Worm (Caenorhabditis elegans) whole organism, L3 larva: Measurements from ENCODE around the gene tre-5.

ENCODE experiments used
- R02D3.7 ChIP-seq: fragments of 150-350 bp; optimal IDR thresholded peaks from 2 replicates; lab custom pipeline; 2014; ENCODE audit warnings: missing biosample characterization, missing genetic modification characterization
- ZK546.5 ChIP-seq: sonication (generic microtip); optimal IDR thresholded peaks from 2 replicates; lab custom pipeline; 2017; ENCODE audit warnings: missing biosample characterization, missing genetic modification characterization
- aly-2 ChIP-seq: fragments of 150-350 bp; optimal IDR thresholded peaks from 2 replicates; lab custom pipeline; 2014; ENCODE audit warnings: missing biosample characterization, missing genetic modification characterization
- ama-1 ChIP-seq: fragments of 150-350 bp; optimal IDR thresholded peaks from 2 replicates; lab custom pipeline; 2018
- ceh-16 ChIP-seq: sonication (generic microtip); optimal IDR thresholded peaks from 2 replicates; lab custom pipeline; 2017; ENCODE audit warnings: missing biosample characterization, missing genetic modification characterization
- ceh-82 ChIP-seq: fragments of 150-350 bp; optimal IDR thresholded peaks from 2 replicates; lab custom pipeline; 2014; ENCODE audit warnings: missing biosample characterization, missing genetic modification characterization
- daf-12 ChIP-seq: fragments of 150-350 bp; optimal IDR thresholded peaks from 2 replicates; lab custom pipeline; 2014; ENCODE audit warnings: missing biosample characterization, missing genetic modification reagents, missing genetic modification characterization
- egl-27 ChIP-seq: sonication (generic microtip); optimal IDR thresholded peaks from 4 replicates; lab custom pipeline; 2017; ENCODE audit warnings: missing biosample characterization, missing genetic modification reagents, missing genetic modification characterization
- egl-5 ChIP-seq: fragments of 150-350 bp; optimal IDR thresholded peaks from 2 replicates; lab custom pipeline; 2017; ENCODE audit warnings: missing biosample characterization, missing genetic modification reagents, missing genetic modification characterization, inconsistent platforms
- elt-2 ChIP-seq: sonication (generic microtip); optimal IDR thresholded peaks from 2 replicates; lab custom pipeline; 2016; ENCODE audit warnings: missing genetic modification reagents, mild to moderate bottlenecking, missing genetic modification characterization, missing compliant biosample characterization
- elt-3 ChIP-seq, 3 experiments: fragments of 150-350 bp in 1 of 3; sonication (generic microtip) in 2 of 3; optimal IDR thresholded peaks; 2 replicates in 2 of 3; 4 replicates in 1 of 3; lab custom pipeline; 2014 to 2017; ENCODE audit warnings: missing biosample characterization in 3 of 3, missing genetic modification characterization in 3 of 3
- fos-1 ChIP-seq: fragments of 150-350 bp; optimal IDR thresholded peaks from 2 replicates; lab custom pipeline; 2014; ENCODE audit warnings: missing biosample characterization, missing genetic modification characterization
- hmg-11 ChIP-seq: sonication (generic microtip); optimal IDR thresholded peaks from 2 replicates; lab custom pipeline; 2016; ENCODE audit warnings: missing genetic modification characterization, missing compliant biosample characterization
- jun-1 ChIP-seq: fragments of 150-350 bp; optimal IDR thresholded peaks from 2 replicates; lab custom pipeline; 2014; ENCODE audit warnings: missing biosample characterization, missing genetic modification reagents, missing genetic modification characterization
- lin-15B ChIP-seq: fragments of 150-350 bp; optimal IDR thresholded peaks from 2 replicates; lab custom pipeline; 2014; ENCODE audit warnings: missing biosample characterization, missing genetic modification characterization
- lin-39 ChIP-seq: fragments of 150-350 bp; optimal IDR thresholded peaks from 2 replicates; lab custom pipeline; 2018; ENCODE audit warnings: missing biosample characterization, missing genetic modification reagents, missing genetic modification characterization
- lsy-12 ChIP-seq: sonication (generic microtip); optimal IDR thresholded peaks from 2 replicates; lab custom pipeline; 2016; ENCODE audit warnings: mild to moderate bottlenecking, missing genetic modification characterization, missing compliant biosample characterization
- mdl-1 ChIP-seq: fragments of 150-350 bp; optimal IDR thresholded peaks from 2 replicates; lab custom pipeline; 2014; ENCODE audit warnings: missing biosample characterization, missing genetic modification characterization
- mml-1 ChIP-seq: fragments of 150-350 bp; sonication (generic microtip); optimal IDR thresholded peaks from 3 replicates; lab custom pipeline; 2014; ENCODE audit warnings: missing biosample characterization, missing genetic modification characterization
- nfya-1 ChIP-seq: sonication (generic microtip); optimal IDR thresholded peaks from 2 replicates; lab custom pipeline; 2017; ENCODE audit warnings: missing genetic modification characterization, mild to moderate bottlenecking, missing compliant biosample characterization, antibody characterized with exemption, moderate library complexity; ENCODE audit not compliant: insufficient read depth
- nhr-11 ChIP-seq: fragments of 150-350 bp; optimal IDR thresholded peaks from 2 replicates; lab custom pipeline; 2014; ENCODE audit warnings: missing biosample characterization, missing genetic modification characterization
- nhr-12 ChIP-seq: fragments of 150-350 bp; optimal IDR thresholded peaks from 2 replicates; lab custom pipeline; 2014; ENCODE audit warnings: missing biosample characterization, missing genetic modification characterization
- nhr-23 ChIP-seq: fragments of 150-350 bp; optimal IDR thresholded peaks from 2 replicates; lab custom pipeline; 2014; ENCODE audit warnings: missing biosample characterization, missing genetic modification reagents, missing genetic modification characterization
- nhr-237 ChIP-seq: fragments of 150-350 bp; optimal IDR thresholded peaks from 2 replicates; lab custom pipeline; 2014; ENCODE audit warnings: missing biosample characterization, missing genetic modification characterization
- nhr-28 ChIP-seq: fragments of 150-350 bp; optimal IDR thresholded peaks from 2 replicates; lab custom pipeline; 2014; ENCODE audit warnings: missing biosample characterization, missing genetic modification characterization
- nhr-43 ChIP-seq: sonication (generic microtip); optimal IDR thresholded peaks from 2 replicates; lab custom pipeline; 2016; ENCODE audit warnings: mild to moderate bottlenecking, missing genetic modification characterization, missing compliant biosample characterization; ENCODE audit not compliant: poor library complexity, severe bottlenecking
- nhr-76 ChIP-seq: fragments of 150-350 bp; sonication (generic microtip); optimal IDR thresholded peaks from 5 replicates; lab custom pipeline; 2014; ENCODE audit warnings: missing biosample characterization, missing genetic modification characterization
- nhr-77 ChIP-seq: fragments of 150-350 bp; optimal IDR thresholded peaks from 2 replicates; lab custom pipeline; 2014; ENCODE audit warnings: missing biosample characterization, missing genetic modification characterization
- pha-4 ChIP-seq: fragments of 150-350 bp; optimal IDR thresholded peaks from 2 replicates; lab custom pipeline; 2014; ENCODE audit warnings: missing biosample characterization, missing genetic modification reagents, missing genetic modification characterization
- pqm-1 ChIP-seq: fragments of 150-350 bp; optimal IDR thresholded peaks from 2 replicates; lab custom pipeline; 2017; ENCODE audit warnings: missing biosample characterization, missing genetic modification characterization, inconsistent platforms
- skn-1 ChIP-seq: fragments of 150-350 bp; optimal IDR thresholded peaks from 2 replicates; lab custom pipeline; 2014; ENCODE audit warnings: missing biosample characterization, missing genetic modification characterization
- snpc-4 ChIP-seq: fragments of 150-350 bp; optimal IDR thresholded peaks from 2 replicates; lab custom pipeline; 2014; ENCODE audit warnings: missing biosample characterization, missing genetic modification characterization
- tbx-2 ChIP-seq: sonication (generic microtip); optimal IDR thresholded peaks from 2 replicates; lab custom pipeline; 2016; ENCODE audit warnings: mild to moderate bottlenecking, missing genetic modification characterization, missing compliant biosample characterization
- unc-62 ChIP-seq: fragments of 150-350 bp; sonication (generic microtip); optimal IDR thresholded peaks from 4 replicates; lab custom pipeline; 2014; ENCODE audit warnings: missing biosample characterization, missing genetic modification reagents, missing genetic modification characterization
- ztf-11 ChIP-seq: fragments of 150-350 bp; optimal IDR thresholded peaks from 2 replicates; lab custom pipeline; 2014; ENCODE audit warnings: missing biosample characterization, missing genetic modification characterization
- ztf-4 ChIP-seq: fragments of 150-350 bp; optimal IDR thresholded peaks from 2 replicates; lab custom pipeline; 2014; ENCODE audit warnings: missing biosample characterization, missing genetic modification characterization

The tre-5 gene

DNA sequence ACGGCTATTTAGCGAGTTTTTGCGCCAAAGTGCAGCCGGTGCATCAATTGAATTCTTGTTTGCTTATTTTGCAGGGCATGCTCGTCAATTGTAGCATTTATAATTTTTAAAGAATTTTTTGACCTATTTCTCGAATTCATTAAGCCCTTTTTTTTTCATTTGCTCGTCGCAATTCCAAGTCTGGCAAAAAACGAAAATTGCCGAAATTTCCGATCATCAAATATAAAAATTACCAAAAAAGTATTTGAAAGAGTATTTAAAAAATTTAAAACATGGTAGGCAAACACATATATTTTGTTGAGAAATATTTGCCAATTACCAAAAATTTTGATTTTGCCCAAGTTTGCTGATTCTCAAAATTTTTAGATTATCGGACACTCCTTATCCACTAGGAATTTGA is 29.0 kb upstream of the tre-5 start, which contains the start of gene C50D2.6:
Gene C50D2.6 (plus strand): TSS at position 301 of the 400 bp plus-strand sequence.
- TF ChIP-seq elt-3 (tag; optimal IDR thresholded peaks at IDR 0.05; lab: Kevin White, UChicago) (no peak), mml-1 (tag; lab: Kevin White, UChicago) (no peak), tbx-2 (tag; lab: Kevin White, UChicago) (no peak), nhr-28 (no peak), unc-62 (GFP tag; lab: Kevin White, UChicago) (no peak), hmg-11 (tag; lab: Kevin White, UChicago) (no peak), ceh-16 (tag; lab: Kevin White, UChicago) (no peak), ama-1 (no peak), lin-39 (tag; lab: Kevin White, UChicago) (no peak), nhr-11 (tag; lab: Kevin White, UChicago) (no peak), nhr-77 (tag; lab: Kevin White, UChicago) (no peak), ztf-4 (tag; lab: Kevin White, UChicago) (no peak)

DNA sequence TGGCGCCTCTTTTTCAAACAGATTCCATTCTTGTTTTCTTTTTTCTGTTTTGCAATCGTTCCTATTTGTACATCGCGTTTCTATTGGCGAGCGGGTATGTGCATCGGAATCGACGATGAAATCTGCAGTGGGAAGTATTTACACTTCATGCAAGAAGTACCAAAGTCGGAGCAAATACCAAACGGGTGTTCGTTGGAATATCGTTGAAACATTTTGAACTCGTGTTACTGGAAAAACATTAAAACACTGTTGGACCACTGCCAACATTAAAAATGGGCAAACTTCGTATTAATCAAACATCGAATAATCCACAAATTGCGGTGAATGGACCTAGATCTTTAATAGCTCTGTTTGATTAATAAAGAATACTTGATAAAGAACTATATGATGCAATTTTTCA is 24.1 kb upstream of the tre-5 start, which contains the start of gene C23H3.9:
Gene C23H3.9 (minus strand): TSS at position 101 of the 400 bp plus-strand sequence.
- no peak for TF ChIP-seq nhr-11 (tag; lab: Kevin White, UChicago)
- no peak for TF ChIP-seq skn-1
- TF ChIP-seq nhr-28, result no peak
- no peak for TF ChIP-seq elt-2
- TF ChIP-seq ceh-16 (tag; lab: Kevin White, UChicago), result no peak
- TF ChIP-seq ama-1, result no peak
- no peak for TF ChIP-seq lin-15B (tag; lab: Kevin White, UChicago)
- TF ChIP-seq jun-1 (tag; lab: Kevin White, UChicago), result no peak
- TF ChIP-seq ztf-4 (tag; lab: Kevin White, UChicago), result no peak
- no peak for TF ChIP-seq R02D3.7
- TF ChIP-seq nhr-12 (tag; lab: Kevin White, UChicago), result no peak
- no peak for TF ChIP-seq nhr-43 (tag; lab: Kevin White, UChicago)
- no peak for TF ChIP-seq nhr-23 (tag; lab: Kevin White, UChicago)
- TF ChIP-seq mdl-1, result no peak
- no peak for TF ChIP-seq ZK546.5
- TF ChIP-seq nhr-77 (tag; lab: Kevin White, UChicago), result no peak
- TF ChIP-seq, all 47 proteins: peak for 0

DNA sequence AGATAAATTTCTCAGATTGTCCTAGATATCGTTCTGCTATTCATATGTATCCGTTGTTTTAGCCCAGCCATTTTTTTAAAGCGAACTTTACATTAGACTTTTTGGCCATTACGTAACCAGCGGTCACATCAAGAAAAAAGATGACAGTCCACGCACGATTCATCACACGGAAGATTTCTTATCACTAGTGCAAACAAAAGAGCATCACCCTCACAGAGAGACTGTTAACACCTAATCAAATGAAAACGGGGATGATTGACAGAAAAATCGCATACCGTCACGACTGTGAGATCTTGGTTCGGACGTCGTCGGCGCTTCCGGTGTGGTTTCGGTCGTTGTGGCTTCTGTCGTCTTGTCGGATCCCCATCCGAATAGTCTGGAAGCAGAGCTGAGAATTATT is 21.6 kb upstream of the tre-5 start:
- TF ChIP-seq elt-2 (peak; percentile 16), jun-1 (tag; lab: Kevin White, UChicago) (no peak), ceh-16 (tag; lab: Kevin White, UChicago) (no peak), nhr-237 (no peak)

DNA sequence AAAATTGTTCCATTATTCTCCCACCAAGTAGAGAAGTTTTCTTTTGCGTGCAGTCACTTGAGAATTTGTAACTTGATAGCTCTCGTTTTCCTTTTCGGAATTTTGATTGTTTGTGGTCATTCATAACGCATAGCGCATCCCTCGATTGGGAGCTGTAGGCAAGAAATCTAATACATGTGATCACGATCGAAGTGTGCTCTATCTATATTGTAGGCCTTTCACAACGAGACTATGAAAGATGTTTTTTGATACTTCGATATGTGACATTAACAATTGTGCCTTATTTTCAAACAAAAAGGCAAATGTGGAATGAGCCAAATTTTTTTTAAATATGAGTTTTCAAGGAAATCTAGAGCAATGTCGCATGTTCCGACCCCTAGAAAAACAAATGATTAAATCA is 20.7 kb upstream of the tre-5 start:
- TF ChIP-seq egl-5 (no peak), skn-1 (no peak), nhr-237 (no peak), mdl-1 (no peak), ztf-11 (no peak), unc-62 (GFP tag; lab: Kevin White, UChicago) (no peak), ceh-82 (tag; lab: Kevin White, UChicago) (no peak), pqm-1 (tag; lab: Kevin White, UChicago) (no peak), elt-3 (tag; optimal IDR thresholded peaks at IDR 0.05; lab: Kevin White, UChicago) (no peak), egl-27 (tag; lab: Kevin White, UChicago) (no peak), daf-12 (tag; lab: Kevin White, UChicago) (no peak), lsy-12 (tag; lab: Kevin White, UChicago) (no peak), nhr-12 (tag; lab: Kevin White, UChicago) (no peak), nhr-11 (tag; lab: Kevin White, UChicago) (no peak), mml-1 (tag; lab: Kevin White, UChicago) (no peak), lin-39 (tag; lab: Kevin White, UChicago) (no peak), nhr-76 (no peak)

DNA sequence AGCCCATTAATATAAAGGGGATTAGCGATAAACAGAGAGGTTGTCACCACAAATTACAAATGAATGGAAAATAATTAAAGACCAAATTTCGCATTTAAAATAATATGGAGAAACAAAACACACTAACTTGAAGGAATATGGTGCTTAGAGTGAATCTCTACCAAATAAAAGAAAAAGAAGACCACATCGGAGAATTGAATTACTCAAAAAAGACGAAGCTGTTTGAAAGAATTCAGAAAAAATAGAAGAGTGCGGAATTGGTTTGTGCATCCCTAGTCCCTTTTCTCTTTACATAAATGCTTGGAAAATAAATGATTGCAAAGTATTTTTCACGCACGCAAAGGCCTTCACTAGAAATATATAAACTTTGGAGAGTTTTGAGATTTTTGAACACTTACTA is 18.8 kb upstream of the tre-5 start:
- no peak for TF ChIP-seq aly-2 (tag; lab: Kevin White, UChicago)
- no peak for TF ChIP-seq mdl-1
- TF ChIP-seq nhr-43 (tag; lab: Kevin White, UChicago), result no peak
- TF ChIP-seq R02D3.7, result no peak
- TF ChIP-seq nfya-1 (tag; lab: Kevin White, UChicago), result no peak
- TF ChIP-seq egl-5, result no peak
- no peak for TF ChIP-seq jun-1 (tag; lab: Kevin White, UChicago)
- TF ChIP-seq nhr-237, result no peak
- no peak for TF ChIP-seq daf-12 (tag; lab: Kevin White, UChicago)
- no peak for TF ChIP-seq fos-1 (tag; lab: Kevin White, UChicago)
- no peak for TF ChIP-seq snpc-4
- TF ChIP-seq mml-1 (tag; lab: Kevin White, UChicago), result no peak
- TF ChIP-seq pha-4, result no peak
- TF ChIP-seq nhr-77 (tag; lab: Kevin White, UChicago), result no peak
- no peak for TF ChIP-seq nhr-12 (tag; lab: Kevin White, UChicago)
- TF ChIP-seq, all 47 proteins: peak for 0
